Fruit fly (Drosophila melanogaster) whole organism, pupa: Measurements from ENCODE around the gene CG10254.
A peak's percentile ranks its signal among the peaks of the same experiment; 100 is the strongest.

ENCODE experiments used
- CG12605 ChIP-seq: fragments of 200-800 bp; sonication (Bioruptor generic); IDR thresholded peaks from 2 replicates; pipeline ENCODE4 v1.3.6; 2022; ENCODE audit warnings: missing biosample characterization, missing genetic modification characterization
- CG13204 ChIP-seq: fragments of 200-800 bp; sonication (Bioruptor generic); optimal IDR thresholded peaks from 2 replicates; lab custom pipeline; 2018; ENCODE audit warnings: missing biosample characterization, mild to moderate bottlenecking, missing genetic modification characterization, moderate library complexity
- CG15710 ChIP-seq: fragments of 200-800 bp; sonication (Bioruptor generic); optimal IDR thresholded peaks from 2 replicates; lab custom pipeline; 2018; ENCODE audit warnings: missing biosample characterization, mild to moderate bottlenecking, missing genetic modification characterization, moderate library complexity
- CG32121 ChIP-seq: fragments of 200-800 bp; sonication (Bioruptor generic); IDR thresholded peaks from 2 replicates; pipeline ENCODE4 v1.3.6; 2022; ENCODE audit warnings: missing biosample characterization, missing genetic modification characterization
- CG9948 ChIP-seq: fragments of 200-800 bp; sonication (Bioruptor generic); optimal IDR thresholded peaks from 2 replicates; lab custom pipeline; 2018; ENCODE audit warnings: missing biosample characterization, mild to moderate bottlenecking, missing genetic modification characterization, moderate library complexity
- EcR ChIP-seq: fragments of 200-800 bp; sonication (Bioruptor generic); optimal IDR thresholded peaks from 3 replicates; lab custom pipeline; 2019; ENCODE audit warnings: missing biosample characterization, missing genetic modification characterization, mild to moderate bottlenecking, moderate library complexity, missing genetic modification reagents
- Ets98B ChIP-seq: fragments of 200-800 bp; sonication (Bioruptor generic); IDR thresholded peaks from 2 replicates; pipeline ENCODE4 v1.3.6; 2022; ENCODE audit warnings: missing biosample characterization, missing genetic modification characterization
- Pif1B ChIP-seq: fragments of 200-800 bp; sonication (Bioruptor generic); optimal IDR thresholded peaks from 3 replicates; lab custom pipeline; 2016; ENCODE audit warnings: missing biosample characterization, missing genetic modification characterization
- Snoo ChIP-seq: fragments of 200-800 bp; sonication (Bioruptor generic); optimal IDR thresholded peaks from 3 replicates; lab custom pipeline; 2017; ENCODE audit warnings: missing biosample characterization, mild to moderate bottlenecking, missing genetic modification characterization, inconsistent platforms
- fd96Ca ChIP-seq: fragments of 200-800 bp; sonication (Bioruptor generic); IDR thresholded peaks from 3 replicates; pipeline ENCODE4 v1.3.6; 2022; ENCODE audit warnings: missing biosample characterization, missing genetic modification characterization
- gl ChIP-seq: fragments of 200-800 bp; sonication (Bioruptor generic); optimal IDR thresholded peaks from 2 replicates; lab custom pipeline; 2018; ENCODE audit warnings: missing biosample characterization, mild to moderate bottlenecking, missing genetic modification characterization
- rn ChIP-seq: fragments of 200-800 bp; sonication (Bioruptor generic); IDR thresholded peaks from 2 replicates; pipeline ENCODE4 v1.3.6; 2022; ENCODE audit warnings: missing biosample characterization, missing genetic modification characterization

dm6 chr3R:23713901-23714300 is 19.1 kb upstream of the CG10254 start:
- TF ChIP-seq CG9948 (tag; lab: Kevin White, UChicago) (peak; percentile 53), CG15710 (tag; lab: Kevin White, UChicago) (peak; percentile 73), fd96Ca (GFP tag; lab: Robert Waterston, UW) (no peak), EcR (GFP tag; lab: Kevin White, UChicago) (no peak), Pif1B (GFP tag; lab: Kevin White, UChicago) (peak; percentile 75), CG13204 (GFP tag; lab: Kevin White, UChicago) (no peak), CG12605 (GFP tag; lab: Robert Waterston, UW) (peak; percentile 64), Ets98B (GFP tag; lab: Robert Waterston, UW) (peak; percentile 36; the same call in 1 of the 2 replicates), Snoo (tag; lab: Kevin White, UChicago) (peak; percentile 78), rn (GFP tag; lab: Robert Waterston, UW) (0 out of 2 replicates have a peak, but pooled peaks have one; percentile 45), CG32121 (no peak), gl (no peak)
